Worm (Caenorhabditis elegans) whole organism, L1 larva: Measurements from ENCODE around the gene F40A3.2.

Experiments used
- C34B4.2 ChIP-seq: sonication (generic microtip); optimal IDR thresholded peaks from 2 replicates; lab custom pipeline; 2017; ENCODE audit warnings: mild to moderate bottlenecking, missing genetic modification characterization, missing compliant biosample characterization
- ceh-63 ChIP-seq: fragments of 200-800 bp; sonication (Bioruptor generic); optimal IDR thresholded peaks from 2 replicates; lab custom pipeline; 2018; ENCODE audit warnings: mild to moderate bottlenecking, missing genetic modification characterization, missing compliant biosample characterization
- dpl-1 ChIP-seq, 3 experiments: fragments of 150-350 bp in 2 of 3; sonication (generic microtip) in 1 of 3; optimal IDR thresholded peaks; 2 replicates each; lab custom pipeline; 2014 to 2017; ENCODE audit warnings: missing biosample characterization in 3 of 3, missing genetic modification characterization in 3 of 3, missing genetic modification reagents in 3 of 3
- jun-1 ChIP-seq: fragments of 150-350 bp; optimal IDR thresholded peaks from 2 replicates; lab custom pipeline; 2014; ENCODE audit warnings: missing biosample characterization, missing genetic modification reagents, missing genetic modification characterization
- mdl-1 ChIP-seq, 2 experiments: fragments of 150-350 bp; optimal IDR thresholded peaks; 2 replicates each; lab custom pipeline; 2014 to 2017; ENCODE audit warnings: missing biosample characterization in 2 of 2, missing genetic modification characterization in 2 of 2, inconsistent platforms in 1 of 2
- nhr-237 ChIP-seq: fragments of 150-350 bp; optimal IDR thresholded peaks from 2 replicates; lab custom pipeline; 2014; ENCODE audit warnings: missing biosample characterization, missing genetic modification characterization
- nhr-28 ChIP-seq: fragments of 150-350 bp; optimal IDR thresholded peaks from 2 replicates; lab custom pipeline; 2014; ENCODE audit warnings: missing biosample characterization, missing genetic modification characterization
- nhr-76 ChIP-seq: sonication (generic microtip); optimal IDR thresholded peaks from 2 replicates; lab custom pipeline; 2017; ENCODE audit warnings: missing biosample characterization, missing genetic modification characterization
- nhr-90 ChIP-seq: sonication (generic microtip); optimal IDR thresholded peaks from 2 replicates; lab custom pipeline; 2016; ENCODE audit warnings: mild to moderate bottlenecking, missing genetic modification characterization, missing compliant biosample characterization; ENCODE audit not compliant: poor library complexity
- snpc-4 ChIP-seq: fragments of 150-350 bp; optimal IDR thresholded peaks from 2 replicates; lab custom pipeline; 2014; ENCODE audit warnings: missing biosample characterization, missing genetic modification characterization
- snu-23 ChIP-seq: sonication (generic microtip); optimal IDR thresholded peaks from 2 replicates; lab custom pipeline; 2016; ENCODE audit warnings: missing genetic modification characterization, missing compliant biosample characterization
- sox-4 ChIP-seq: sonication (generic microtip); optimal IDR thresholded peaks from 2 replicates; lab custom pipeline; 2016; ENCODE audit warnings: missing genetic modification characterization, missing compliant biosample characterization
- tbx-2 ChIP-seq: sonication (generic microtip); optimal IDR thresholded peaks from 2 replicates; lab custom pipeline; 2016; ENCODE audit warnings: missing genetic modification characterization, missing compliant biosample characterization
- unc-62 ChIP-seq: fragments of 150-350 bp; optimal IDR thresholded peaks from 2 replicates; lab custom pipeline; 2014; ENCODE audit warnings: missing biosample characterization, missing genetic modification reagents, missing genetic modification characterization

- no peak for TF ChIP-seq unc-62 (GFP tag; lab: Kevin White, UChicago)
- TF ChIP-seq sox-4: no peak
- TF ChIP-seq dpl-1 (GFP tag; optimal IDR thresholded peaks at IDR 0.05; lab: Kevin White, UChicago): no peak
- no peak for TF ChIP-seq nhr-28 (tag; lab: Kevin White, UChicago)
- TF ChIP-seq ceh-63: no peak
- TF ChIP-seq snu-23 (GFP tag; lab: Kevin White, UChicago): no peak
- TF ChIP-seq snpc-4 (tag; lab: Kevin White, UChicago): no peak
- TF ChIP-seq C34B4.2 (tag; lab: Kevin White, UChicago): no peak
- TF ChIP-seq nhr-90 (tag; lab: Kevin White, UChicago): no peak
- TF ChIP-seq mdl-1 (tag; optimal IDR thresholded peaks at IDR 0.05; lab: Kevin White, UChicago): no peak
- no peak for TF ChIP-seq nhr-237 (tag; lab: Kevin White, UChicago)
- TF ChIP-seq jun-1: no peak
- no peak for TF ChIP-seq nhr-76 (tag; lab: Kevin White, UChicago)
- no peak for TF ChIP-seq tbx-2 (tag; lab: Kevin White, UChicago)
These were observed 31.5 kb upstream of the F40A3.2 start, which contains the start of gene memo-1 for ce11 chrV:7847170-7847569.
